Worm (Caenorhabditis elegans) whole organism, L3 larva: ENCODE data around the gene R07E3.1.
A peak's percentile ranks its signal among the peaks of the same experiment; 100 is the strongest.

Experiments used
- R02D3.7 ChIP-seq: fragments of 150-350 bp; optimal IDR thresholded peaks from 2 replicates; lab custom pipeline; 2014; ENCODE audit warnings: missing biosample characterization, missing genetic modification characterization
- ZK546.5 ChIP-seq: sonication (generic microtip); optimal IDR thresholded peaks from 2 replicates; lab custom pipeline; 2017; ENCODE audit warnings: missing biosample characterization, missing genetic modification characterization
- aly-2 ChIP-seq: fragments of 150-350 bp; optimal IDR thresholded peaks from 2 replicates; lab custom pipeline; 2014; ENCODE audit warnings: missing biosample characterization, missing genetic modification characterization
- ama-1 ChIP-seq: fragments of 150-350 bp; optimal IDR thresholded peaks from 2 replicates; lab custom pipeline; 2018
- ceh-28 ChIP-seq: fragments of 150-350 bp; optimal IDR thresholded peaks from 2 replicates; lab custom pipeline; 2014; ENCODE audit warnings: missing biosample characterization, missing genetic modification reagents, missing genetic modification characterization
- egl-27 ChIP-seq: sonication (generic microtip); optimal IDR thresholded peaks from 4 replicates; lab custom pipeline; 2017; ENCODE audit warnings: missing biosample characterization, missing genetic modification reagents, missing genetic modification characterization
- elt-1 ChIP-seq: fragments of 150-350 bp; optimal IDR thresholded peaks from 2 replicates; lab custom pipeline; 2014; ENCODE audit warnings: missing biosample characterization, missing genetic modification characterization
- elt-2 ChIP-seq: sonication (generic microtip); optimal IDR thresholded peaks from 2 replicates; lab custom pipeline; 2016; ENCODE audit warnings: missing genetic modification reagents, mild to moderate bottlenecking, missing genetic modification characterization, missing compliant biosample characterization
- elt-3 ChIP-seq, 3 experiments: fragments of 150-350 bp in 1 of 3; sonication (generic microtip) in 2 of 3; optimal IDR thresholded peaks; 2 replicates in 2 of 3; 4 replicates in 1 of 3; lab custom pipeline; 2014 to 2017; ENCODE audit warnings: missing biosample characterization in 3 of 3, missing genetic modification characterization in 3 of 3
- eor-1 ChIP-seq, 2 experiments: fragments of 150-350 bp; optimal IDR thresholded peaks; 2 replicates each; lab custom pipeline; 2014 to 2018; ENCODE audit warnings: missing biosample characterization in 2 of 2, missing genetic modification characterization in 2 of 2
- fos-1 ChIP-seq: fragments of 150-350 bp; optimal IDR thresholded peaks from 2 replicates; lab custom pipeline; 2014; ENCODE audit warnings: missing biosample characterization, missing genetic modification characterization
- lin-39 ChIP-seq: fragments of 150-350 bp; optimal IDR thresholded peaks from 2 replicates; lab custom pipeline; 2018; ENCODE audit warnings: missing biosample characterization, missing genetic modification reagents, missing genetic modification characterization
- mml-1 ChIP-seq: fragments of 150-350 bp; sonication (generic microtip); optimal IDR thresholded peaks from 3 replicates; lab custom pipeline; 2014; ENCODE audit warnings: missing biosample characterization, missing genetic modification characterization
- nfya-1 ChIP-seq: sonication (generic microtip); optimal IDR thresholded peaks from 2 replicates; lab custom pipeline; 2017; ENCODE audit warnings: missing genetic modification characterization, mild to moderate bottlenecking, missing compliant biosample characterization, antibody characterized with exemption, moderate library complexity; ENCODE audit not compliant: insufficient read depth
- nhr-12 ChIP-seq: fragments of 150-350 bp; optimal IDR thresholded peaks from 2 replicates; lab custom pipeline; 2014; ENCODE audit warnings: missing biosample characterization, missing genetic modification characterization
- nhr-23 ChIP-seq: fragments of 150-350 bp; optimal IDR thresholded peaks from 2 replicates; lab custom pipeline; 2014; ENCODE audit warnings: missing biosample characterization, missing genetic modification reagents, missing genetic modification characterization
- nhr-25 ChIP-seq: sonication (generic microtip); optimal IDR thresholded peaks from 2 replicates; lab custom pipeline; 2017; ENCODE audit warnings: missing biosample characterization, missing genetic modification characterization
- nhr-28 ChIP-seq: fragments of 150-350 bp; optimal IDR thresholded peaks from 2 replicates; lab custom pipeline; 2014; ENCODE audit warnings: missing biosample characterization, missing genetic modification characterization
- nhr-43 ChIP-seq: sonication (generic microtip); optimal IDR thresholded peaks from 2 replicates; lab custom pipeline; 2016; ENCODE audit warnings: mild to moderate bottlenecking, missing genetic modification characterization, missing compliant biosample characterization; ENCODE audit not compliant: poor library complexity, severe bottlenecking
- pha-4 ChIP-seq: fragments of 150-350 bp; optimal IDR thresholded peaks from 2 replicates; lab custom pipeline; 2014; ENCODE audit warnings: missing biosample characterization, missing genetic modification reagents, missing genetic modification characterization
- pqm-1 ChIP-seq: fragments of 150-350 bp; optimal IDR thresholded peaks from 2 replicates; lab custom pipeline; 2017; ENCODE audit warnings: missing biosample characterization, missing genetic modification characterization, inconsistent platforms
- skn-1 ChIP-seq: fragments of 150-350 bp; optimal IDR thresholded peaks from 2 replicates; lab custom pipeline; 2014; ENCODE audit warnings: missing biosample characterization, missing genetic modification characterization
- unc-62 ChIP-seq: fragments of 150-350 bp; sonication (generic microtip); optimal IDR thresholded peaks from 4 replicates; lab custom pipeline; 2014; ENCODE audit warnings: missing biosample characterization, missing genetic modification reagents, missing genetic modification characterization
- ztf-11 ChIP-seq: fragments of 150-350 bp; optimal IDR thresholded peaks from 2 replicates; lab custom pipeline; 2014; ENCODE audit warnings: missing biosample characterization, missing genetic modification characterization

The R07E3.1 gene

DNA sequence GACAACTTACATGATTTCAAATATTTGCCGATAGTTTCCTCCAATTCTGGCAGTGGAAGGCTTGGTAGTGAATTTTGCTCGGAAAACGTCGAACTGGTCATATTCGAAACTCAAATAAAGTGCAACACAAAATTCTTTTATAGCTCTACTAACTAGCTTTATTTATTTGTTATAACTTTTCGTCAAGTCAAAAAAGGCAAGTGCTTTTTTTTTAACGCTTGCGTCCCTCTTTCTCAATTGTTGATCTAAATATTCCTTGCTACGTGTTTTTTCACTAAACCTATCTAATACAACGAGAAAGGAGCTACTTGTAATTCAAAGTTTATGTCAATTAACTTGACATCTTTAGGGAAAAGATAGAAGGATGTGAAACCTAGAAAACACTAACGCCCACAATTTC is 30.6 kb downstream of the R07E3.1 start, which contains the start of gene F41E7.6:
Gene F41E7.6, minus strand, starts transcription at position 101 of the 400 bp plus-strand sequence.
- TF ChIP-seq nhr-23 (tag; lab: Kevin White, UChicago) (no peak), nhr-28 (tag; lab: Kevin White, UChicago) (no peak)

ce11 chrX:10307495-10307894 is 33.5 kb downstream of the R07E3.1 start, which contains the start of gene F41E7.7:
Gene F41E7.7, plus strand, starts transcription at chrX:10307795.
- no peak for TF ChIP-seq aly-2 (tag; lab: Kevin White, UChicago)
- no peak for TF ChIP-seq elt-2
- TF ChIP-seq nfya-1 (tag; lab: Kevin White, UChicago) = no peak
- no peak for TF ChIP-seq lin-39
- no peak for TF ChIP-seq nhr-23 (tag; lab: Kevin White, UChicago)
- no peak for TF ChIP-seq pha-4
- TF ChIP-seq ZK546.5 (tag; lab: Kevin White, UChicago) = no peak
- TF ChIP-seq eor-1 (tag; optimal IDR thresholded peaks at IDR 0.05; lab: Kevin White, UChicago) = no peak
- no peak for TF ChIP-seq egl-27 (tag; lab: Kevin White, UChicago)
- TF ChIP-seq unc-62 = no peak
- no peak for TF ChIP-seq ztf-11 (tag; lab: Kevin White, UChicago)
- TF ChIP-seq fos-1 = no peak
- TF ChIP-seq, all 47 proteins: peak for 0

DNA sequence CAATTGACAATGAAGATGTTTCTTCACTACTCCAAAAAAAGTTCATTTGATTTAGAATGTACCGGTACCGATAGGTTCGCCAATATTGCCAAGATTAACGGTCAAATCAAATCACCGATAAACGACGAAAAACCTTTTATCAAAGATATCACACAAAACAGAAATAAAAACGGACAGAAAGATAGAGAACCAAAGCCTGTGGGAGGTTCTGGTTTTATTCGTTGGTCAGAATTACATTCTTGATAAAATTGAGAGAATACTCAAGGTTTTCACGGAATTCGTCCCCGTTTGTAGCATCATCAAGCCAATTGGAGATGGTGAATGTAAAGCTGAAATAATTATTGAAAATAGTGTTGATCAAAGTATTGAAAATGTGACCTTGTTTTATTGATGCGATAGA is 34.0 kb downstream of the R07E3.1 start:
- TF ChIP-seq ztf-11 (tag; lab: Kevin White, UChicago) (no peak), skn-1 (tag; lab: Kevin White, UChicago) (no peak), nhr-25 (tag; lab: Kevin White, UChicago) (peak; percentile 65), elt-1 (tag; lab: Kevin White, UChicago) (no peak), R02D3.7 (no peak), eor-1 (tag; optimal IDR thresholded peaks at IDR 0.05; lab: Kevin White, UChicago) (no peak), ama-1 (lab: Kevin White, UChicago) (no peak), pha-4 (no peak), elt-3 (tag; optimal IDR thresholded peaks at IDR 0.05; lab: Kevin White, UChicago) (peak in 1 of 3 experiments; percentile 1), unc-62 (no peak), mml-1 (tag; lab: Kevin White, UChicago) (no peak), ZK546.5 (tag; lab: Kevin White, UChicago) (no peak), elt-2 (no peak)
- TF ChIP-seq, all 47 proteins: peak for 2

DNA sequence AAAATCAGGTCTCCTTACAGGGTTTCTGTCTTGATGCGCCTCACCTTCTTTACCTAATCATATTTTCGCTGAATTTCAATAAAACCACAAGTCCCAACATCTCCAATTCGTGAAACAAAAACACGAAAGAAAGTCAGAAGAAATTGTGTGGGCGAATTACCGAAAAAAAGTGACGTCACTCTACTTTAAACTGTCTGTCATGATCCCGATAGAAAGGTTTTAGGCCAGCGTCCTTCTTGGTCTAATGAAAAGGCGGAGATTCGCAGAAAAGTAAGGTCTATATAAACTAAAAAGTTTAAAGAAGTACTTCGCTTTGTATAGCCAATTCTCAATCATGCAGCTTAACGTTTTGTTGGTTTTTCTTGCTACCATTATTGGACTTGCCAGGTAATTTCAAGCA is 34.7 kb downstream of the R07E3.1 start, which contains the start of gene cnc-8:
Gene cnc-8, plus strand, starts transcription at position 307 of the 400 bp plus-strand sequence.
- TF ChIP-seq nhr-25 (tag; lab: Kevin White, UChicago) (peak; percentile 56), nhr-23 (tag; lab: Kevin White, UChicago) (peak; percentile 69), eor-1 (tag; optimal IDR thresholded peaks at IDR 0.05; lab: Kevin White, UChicago) (no peak), ZK546.5 (tag; lab: Kevin White, UChicago) (no peak), nhr-43 (tag; lab: Kevin White, UChicago) (peak; percentile 6)

- peak; percentile 81 for TF ChIP-seq nhr-23 (tag; lab: Kevin White, UChicago)
- peak; percentile 81 for TF ChIP-seq nhr-25 (tag; lab: Kevin White, UChicago)
- TF ChIP-seq nhr-43 (tag; lab: Kevin White, UChicago) = peak; percentile 32
- TF ChIP-seq mml-1 (tag; lab: Kevin White, UChicago) = no peak
- TF ChIP-seq ceh-28 (tag; lab: Kevin White, UChicago) = peak; percentile 26
- no peak for TF ChIP-seq nhr-12
- peak; percentile 83 for TF ChIP-seq elt-1 (tag; lab: Kevin White, UChicago)
These were observed 36.8 kb downstream of the R07E3.1 start, which contains the start of gene fipr-21 for ce11 chrX:10304178-10304577. Gene fipr-21, plus strand, starts transcription at chrX:10304529.

DNA sequence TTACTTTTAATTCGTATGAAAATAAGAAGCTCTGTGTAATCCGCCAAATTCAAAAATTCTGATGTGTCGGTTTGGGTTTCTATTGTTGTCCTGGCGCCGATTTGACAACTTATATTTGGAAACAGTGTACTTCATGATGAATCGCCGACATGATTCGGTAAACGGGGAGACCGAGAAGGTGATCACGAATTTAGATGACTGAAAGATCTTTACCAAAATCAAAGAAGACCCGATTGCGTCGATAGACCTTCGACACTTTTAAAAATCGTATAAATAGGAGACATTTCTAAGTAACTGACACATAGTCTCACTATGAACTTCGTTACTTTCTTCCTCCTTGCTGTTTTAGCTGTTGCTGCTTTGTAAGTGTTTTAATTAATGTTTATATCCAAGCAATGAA is 38.5 kb downstream of the R07E3.1 start, which contains the start of gene fip-5:
Gene fip-5, plus strand, starts transcription at position 312 of the 400 bp plus-strand sequence.
- TF ChIP-seq pqm-1 (tag; lab: Kevin White, UChicago) (no peak), fos-1 (no peak), elt-2 (no peak), nhr-23 (tag; lab: Kevin White, UChicago) (no peak), elt-1 (tag; lab: Kevin White, UChicago) (peak; percentile 51)

ce11 chrX:10301920-10302319 is 39.0 kb downstream of the R07E3.1 start:
- TF ChIP-seq unc-62 (no peak), nhr-25 (tag; lab: Kevin White, UChicago) (peak; percentile 71), nhr-23 (tag; lab: Kevin White, UChicago) (peak; percentile 82), elt-1 (tag; lab: Kevin White, UChicago) (peak; percentile 91)
- TF ChIP-seq, all 47 proteins: peak for 3
